Fruit fly (Drosophila melanogaster) whole organism, adult: Measurements from ENCODE around the gene NimB1.

Experiments
- CG11617 ChIP-seq: fragments of 200-800 bp; sonication (Bioruptor generic); optimal IDR thresholded peaks from 2 replicates; lab custom pipeline; 2017; ENCODE audit warnings: mild to moderate bottlenecking, missing biosample characterization, missing genetic modification reagents, missing genetic modification characterization
- CG12768 ChIP-seq: fragments of 200-800 bp; sonication (Bioruptor generic); optimal IDR thresholded peaks from 2 replicates; lab custom pipeline; 2017; ENCODE audit warnings: missing biosample characterization, missing genetic modification characterization, mild to moderate bottlenecking, moderate library complexity, missing genetic modification reagents
- CG14711 ChIP-seq: fragments of 200-800 bp; sonication (Bioruptor generic); optimal IDR thresholded peaks from 2 replicates; lab custom pipeline; 2018; ENCODE audit warnings: missing biosample characterization, mild to moderate bottlenecking, missing genetic modification characterization, moderate library complexity
- Crg-1 ChIP-seq: fragments of 200-800 bp; sonication (Bioruptor generic); optimal IDR thresholded peaks from 2 replicates; lab custom pipeline; 2016; ENCODE audit warnings: missing biosample characterization, missing genetic modification characterization
- cic ChIP-seq: fragments of 200-800 bp; sonication (Bioruptor generic); optimal IDR thresholded peaks from 2 replicates; lab custom pipeline; 2017; ENCODE audit warnings: missing biosample characterization, mild to moderate bottlenecking, missing genetic modification characterization, moderate library complexity
- cnc ChIP-seq, 2 experiments: fragments of >200 bp; optimal IDR thresholded peaks; 2 replicates each; lab custom pipeline; 2017

DNA sequence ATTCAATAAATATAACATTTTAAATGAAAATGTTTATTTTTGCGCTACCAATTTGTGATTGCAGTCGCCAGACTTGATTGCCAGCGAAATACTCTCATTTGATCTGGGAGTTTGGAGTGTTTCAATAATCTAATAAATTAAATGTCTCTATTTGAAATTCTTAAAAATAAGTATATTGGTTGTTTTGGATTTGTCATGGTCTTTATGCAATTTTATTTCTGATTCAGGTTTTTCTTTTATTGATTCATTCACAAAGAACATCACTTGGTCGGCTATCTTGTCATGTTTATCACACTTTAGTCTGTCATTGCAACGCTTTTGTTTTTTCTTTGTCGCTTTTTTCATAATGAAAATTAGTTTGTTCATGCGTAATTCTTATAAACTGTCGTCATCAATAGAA lies 35.6 kb downstream of the NimB1 start:
- TF ChIP-seq cnc (optimal IDR thresholded peaks at IDR 0.05; lab: Kevin White, UChicago) (no peak), CG12768 (GFP tag; lab: Kevin White, UChicago) (no peak), cic (GFP tag; lab: Kevin White, UChicago) (no peak), CG14711 (tag; lab: Kevin White, UChicago) (no peak), Crg-1 (GFP tag; lab: Kevin White, UChicago) (no peak), CG11617 (no peak)
